Fruit fly (Drosophila melanogaster) whole organism, adult: ENCODE measurements around the gene CG12177.

Experiments
- CG12768 ChIP-seq: fragments of 200-800 bp; sonication (Bioruptor generic); optimal IDR thresholded peaks from 2 replicates; lab custom pipeline; 2017; ENCODE audit warnings: missing biosample characterization, missing genetic modification characterization, mild to moderate bottlenecking, moderate library complexity, missing genetic modification reagents
- CG7045 ChIP-seq: fragments of 200-800 bp; sonication (Bioruptor generic); optimal IDR thresholded peaks from 2 replicates; lab custom pipeline; 2017; ENCODE audit warnings: missing biosample characterization, mild to moderate bottlenecking, missing genetic modification characterization
- CG7101 ChIP-seq: fragments of 200-800 bp; sonication (Bioruptor generic); optimal IDR thresholded peaks from 2 replicates; lab custom pipeline; 2018; ENCODE audit warnings: missing biosample characterization, mild to moderate bottlenecking, missing genetic modification characterization, moderate library complexity
- Crg-1 ChIP-seq: fragments of 200-800 bp; sonication (Bioruptor generic); optimal IDR thresholded peaks from 2 replicates; lab custom pipeline; 2016; ENCODE audit warnings: missing biosample characterization, missing genetic modification characterization
- kay ChIP-seq: fragments of 200-800 bp; sonication (Bioruptor generic); peaks from one replicate; lab custom pipeline; 2016; ENCODE audit warnings: missing biosample characterization, missing genetic modification characterization, borderline replicate concordance
- toe ChIP-seq: fragments of 200-800 bp; sonication (Bioruptor generic); optimal IDR thresholded peaks from 2 replicates; lab custom pipeline; 2016; ENCODE audit warnings: missing biosample characterization, missing genetic modification characterization

DNA sequence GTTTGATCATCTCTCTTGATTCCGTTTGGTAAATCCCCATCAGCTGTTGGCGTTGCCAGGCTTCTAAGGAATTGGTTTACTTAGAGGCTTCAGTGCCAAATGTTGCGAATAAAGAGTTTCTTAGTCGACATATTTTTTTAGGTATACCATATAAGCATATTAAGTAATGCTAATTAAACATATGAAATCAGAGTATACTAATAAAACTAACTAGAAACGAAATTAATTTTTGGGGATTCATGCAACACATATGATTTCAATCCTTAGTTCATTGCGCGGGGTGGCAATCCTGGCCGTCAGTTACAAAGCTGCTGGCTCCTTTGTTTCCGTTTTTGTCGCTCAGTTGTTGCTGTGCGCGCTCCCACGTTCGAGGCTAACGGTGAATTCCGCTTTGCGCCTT is 10.9 kb downstream of the CG12177 start, which contains the start of gene CG15760:
- TF ChIP-seq Crg-1 (GFP tag; lab: Kevin White, UChicago): no peak
- no peak for TF ChIP-seq toe (GFP tag; lab: Kevin White, UChicago)
- TF ChIP-seq CG7045 (GFP tag; lab: Kevin White, UChicago): peak; percentile 2
- no peak for TF ChIP-seq CG12768
- TF ChIP-seq CG7101: peak; percentile 0
- no peak for TF ChIP-seq kay (GFP tag; lab: Kevin White, UChicago)
